Worm (Caenorhabditis elegans): ENCODE data around the gene F16F9.3.
"Not testable (repeated sequence)": the region's sequence is repeated elsewhere in the genome, so short reads cannot be mapped to it uniquely, and the experiment has no call there.

F16F9.3 gene

DNA sequence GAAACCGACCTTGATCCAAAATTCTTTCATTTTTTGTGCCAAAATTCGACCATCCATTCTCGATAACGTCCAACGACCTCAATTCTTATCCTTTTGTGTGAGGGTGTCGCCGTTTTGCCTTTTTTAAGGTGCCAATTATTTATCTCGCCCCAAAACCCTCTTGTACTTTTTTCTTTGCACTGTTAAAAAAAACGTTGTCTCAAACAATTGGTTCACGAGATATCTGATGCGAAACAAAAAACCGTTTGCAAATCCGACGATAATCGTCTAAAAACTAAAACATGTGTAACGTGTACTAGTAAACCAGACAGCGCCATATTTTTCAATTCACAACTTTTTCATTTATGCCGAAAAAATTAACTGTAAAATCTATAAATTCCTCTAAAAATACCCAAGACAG, at the start of gene F16F9.3:
TSS of gene F16F9.3 (plus strand) at position 301 of the 400 bp plus-strand sequence.
- TF ChIP-seq lin-13 (GFP tag; optimal IDR thresholded peaks at IDR 0.05): no peak
- TF ChIP-seq mbf-1 (tag; optimal IDR thresholded peaks at IDR 0.05): no peak
- no peak for TF ChIP-seq ama-1 (optimal IDR thresholded peaks at IDR 0.05)
- TF ChIP-seq skn-1 (tag; optimal IDR thresholded peaks at IDR 0.05): no peak
- no peak for TF ChIP-seq sma-9 (GFP tag; optimal IDR thresholded peaks at IDR 0.05)
- TF ChIP-seq sma-9 (tag; optimal IDR thresholded peaks at IDR 0.05): no peak
- no peak for TF ChIP-seq nhr-6 (tag; optimal IDR thresholded peaks at IDR 0.05)
- no peak for TF ChIP-seq nhr-237 (tag; optimal IDR thresholded peaks at IDR 0.05)
- TF ChIP-seq nhr-25 (tag; optimal IDR thresholded peaks at IDR 0.05): no peak
- TF ChIP-seq ztf-4 (tag; optimal IDR thresholded peaks at IDR 0.05): no peak
- no peak for TF ChIP-seq sma-3 (GFP tag; optimal IDR thresholded peaks at IDR 0.05)
- no peak for TF ChIP-seq nhr-23 (tag; optimal IDR thresholded peaks at IDR 0.05)
- TF ChIP-seq lsy-2 (tag; optimal IDR thresholded peaks at IDR 0.05): no peak
- TF ChIP-seq ZK546.5 (tag; optimal IDR thresholded peaks at IDR 0.05): no peak
- TF ChIP-seq R02D3.7 (tag; optimal IDR thresholded peaks at IDR 0.05): no peak
- no peak for TF ChIP-seq elt-3 (tag; optimal IDR thresholded peaks at IDR 0.05)
- TF ChIP-seq unc-62 (GFP tag; optimal IDR thresholded peaks at IDR 0.05): no peak
- no peak for TF ChIP-seq F13H6.1 (tag; optimal IDR thresholded peaks at IDR 0.05)
- no peak for TF ChIP-seq mab-5 (tag; optimal IDR thresholded peaks at IDR 0.05)
- TF ChIP-seq mdl-1 (tag; optimal IDR thresholded peaks at IDR 0.05): no peak
- TF ChIP-seq peb-1 (tag; optimal IDR thresholded peaks at IDR 0.05): no peak

DNA sequence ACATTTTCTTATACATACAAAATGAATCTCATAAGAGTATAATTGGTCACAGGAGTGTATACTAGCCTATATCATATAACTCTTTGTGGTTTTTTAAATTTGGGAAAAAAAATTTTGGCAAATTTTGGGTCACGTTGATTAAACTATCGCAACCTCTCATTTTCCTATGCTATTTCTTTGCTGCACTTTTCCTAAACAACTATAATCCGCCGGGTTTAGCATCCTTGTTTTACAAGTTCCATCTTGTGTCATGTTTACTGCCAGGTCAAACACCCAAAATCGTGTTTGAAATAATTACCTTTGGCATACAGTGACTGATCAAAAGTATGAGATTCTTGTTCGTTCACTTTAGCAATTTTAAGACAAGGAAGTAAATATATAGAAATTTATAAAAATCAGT, 49.1 kb upstream of the F16F9.3 start, which contains the start of gene sulp-3:
TSS of gene sulp-3 (minus strand) at position 101 of the 400 bp plus-strand sequence.
- TF ChIP-seq nhr-23 (tag; optimal IDR thresholded peaks at IDR 0.05): no peak
- TF ChIP-seq nhr-129 (tag; optimal IDR thresholded peaks at IDR 0.05): no peak
- TF ChIP-seq nhr-21 (tag; optimal IDR thresholded peaks at IDR 0.05): no peak
- TF ChIP-seq sma-3 (GFP tag; optimal IDR thresholded peaks at IDR 0.05): no peak
- TF ChIP-seq ceh-16 (tag; optimal IDR thresholded peaks at IDR 0.05): no peak
- no peak for TF ChIP-seq ZK546.5 (tag; optimal IDR thresholded peaks at IDR 0.05)
- no peak for TF ChIP-seq nhr-12 (tag; optimal IDR thresholded peaks at IDR 0.05)
- no peak for TF ChIP-seq blmp-1 (tag; optimal IDR thresholded peaks at IDR 0.05; ENCODE audit: insufficient read depth)
- no peak for TF ChIP-seq F13H6.1 (tag; optimal IDR thresholded peaks at IDR 0.05)
- no peak for TF ChIP-seq ama-1 (optimal IDR thresholded peaks at IDR 0.05)
- TF ChIP-seq aly-2 (tag; optimal IDR thresholded peaks at IDR 0.05): no peak
- TF ChIP-seq nhr-6 (tag; optimal IDR thresholded peaks at IDR 0.05): no peak
- TF ChIP-seq unc-39 (tag; optimal IDR thresholded peaks at IDR 0.05): no peak
- no peak for TF ChIP-seq nhr-77 (tag; optimal IDR thresholded peaks at IDR 0.05)
- no peak for TF ChIP-seq mdl-1 (tag; optimal IDR thresholded peaks at IDR 0.05)
- no peak for TF ChIP-seq lin-11 (tag; optimal IDR thresholded peaks at IDR 0.05)
- TF ChIP-seq elt-3 (tag; optimal IDR thresholded peaks at IDR 0.05): no peak
- TF ChIP-seq C34F6.9 (tag; optimal IDR thresholded peaks at IDR 0.05): no peak
- TF ChIP-seq skn-1 (tag; optimal IDR thresholded peaks at IDR 0.05): no peak
- no peak for TF ChIP-seq R02D3.7 (tag; optimal IDR thresholded peaks at IDR 0.05)

DNA sequence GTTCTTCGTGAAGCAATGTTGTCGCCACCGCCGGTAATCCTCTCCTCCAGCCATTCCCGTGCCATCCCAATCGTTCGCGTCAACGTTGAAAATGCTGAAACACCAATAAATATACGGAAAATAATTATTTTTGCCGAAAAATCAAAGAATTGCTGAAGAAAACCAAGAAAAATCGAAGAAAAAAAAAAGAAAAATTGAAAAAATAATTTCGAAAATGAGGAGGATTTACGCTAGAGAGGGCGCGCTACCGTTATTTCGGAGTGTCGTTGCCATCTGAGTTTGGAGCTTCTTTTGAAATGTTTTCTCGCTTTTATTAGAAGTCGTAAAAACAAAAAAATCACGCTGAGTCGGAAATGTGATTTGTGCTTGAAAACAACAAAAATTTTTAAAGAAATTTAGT, 46.7 kb upstream of the F16F9.3 start, which contains the start of gene F08F1.9:
TSS of gene F08F1.9 (minus strand) at position 101 of the 400 bp plus-strand sequence.
- TF ChIP-seq egl-27, R02D3.7, aly-2 (tag; optimal IDR thresholded peaks at IDR 0.05): not testable (repeated sequence)

DNA sequence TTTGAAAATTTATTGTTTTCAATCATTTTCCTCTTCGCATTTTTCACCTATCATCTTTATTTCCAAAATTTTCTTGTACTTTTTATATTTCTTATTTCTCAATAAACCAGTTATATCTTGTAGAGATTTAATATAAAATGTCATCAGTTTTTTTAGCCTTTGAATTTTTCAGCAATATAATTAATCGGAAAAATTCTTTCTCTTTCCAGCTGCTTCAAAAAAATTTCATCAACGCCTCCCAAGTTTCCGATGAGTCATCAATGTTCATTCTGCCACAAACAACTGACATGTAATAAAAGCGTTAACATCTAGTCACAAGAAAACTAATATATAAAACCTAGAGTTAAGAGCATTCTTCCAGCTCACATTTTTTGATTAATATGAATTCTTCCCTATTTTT, 44.3 kb upstream of the F16F9.3 start, which contains the start of gene F08F1.4:
TSS of gene F08F1.4 (plus strand) at position 301 of the 400 bp plus-strand sequence.
- TF ChIP-seq ZK546.5 (tag; optimal IDR thresholded peaks at IDR 0.05): no peak
- TF ChIP-seq egl-27 (tag; optimal IDR thresholded peaks at IDR 0.05): no peak
- no peak for TF ChIP-seq ztf-1 (GFP tag; conservative IDR thresholded peaks at IDR 0.05)
- no peak for TF ChIP-seq unc-62 (GFP tag; optimal IDR thresholded peaks at IDR 0.05)
- TF ChIP-seq zag-1 (tag; optimal IDR thresholded peaks at IDR 0.05): no peak
- TF ChIP-seq lin-39 (tag; optimal IDR thresholded peaks at IDR 0.05): no peak
- TF ChIP-seq gmeb-1 (tag; optimal IDR thresholded peaks at IDR 0.05): no peak
- TF ChIP-seq ama-1 (optimal IDR thresholded peaks at IDR 0.05): no peak
- no peak for TF ChIP-seq elt-3 (tag; optimal IDR thresholded peaks at IDR 0.05)
- no peak for TF ChIP-seq nhr-237 (tag; optimal IDR thresholded peaks at IDR 0.05)
- TF ChIP-seq unc-39 (tag; optimal IDR thresholded peaks at IDR 0.05): no peak
- no peak for TF ChIP-seq mbf-1 (tag; optimal IDR thresholded peaks at IDR 0.05)
- no peak for TF ChIP-seq sma-3 (GFP tag; optimal IDR thresholded peaks at IDR 0.05)
- TF ChIP-seq F13H6.1 (tag; optimal IDR thresholded peaks at IDR 0.05): no peak
- no peak for TF ChIP-seq Y55F3AM.14 (GFP tag; optimal IDR thresholded peaks at IDR 0.05)
- TF ChIP-seq unc-55 (GFP tag; optimal IDR thresholded peaks at IDR 0.05): no peak
- TF ChIP-seq nhr-23 (tag; optimal IDR thresholded peaks at IDR 0.05): no peak
- no peak for TF ChIP-seq skn-1 (tag; optimal IDR thresholded peaks at IDR 0.05)
- no peak for TF ChIP-seq mab-5 (tag; optimal IDR thresholded peaks at IDR 0.05)
- no peak for TF ChIP-seq nhr-6 (tag; optimal IDR thresholded peaks at IDR 0.05)

Measured in whole organism, L2 larva.